Worm (Caenorhabditis elegans) whole organism, L4 larva: ENCODE results near the gene slcr-46.3.
A peak's percentile ranks its signal among the peaks of the same experiment; 100 is the strongest.

Experiments used
- F49E8.2 ChIP-seq: sonication (generic microtip); optimal IDR thresholded peaks from 2 replicates; lab custom pipeline; 2016; ENCODE audit warnings: missing compliant biosample characterization, mild to moderate bottlenecking, missing genetic modification characterization, borderline replicate concordance
- R02D3.7 ChIP-seq: fragments of 150-350 bp; sonication (generic microtip); optimal IDR thresholded peaks from 3 replicates; lab custom pipeline; 2014; ENCODE audit warnings: missing biosample characterization, missing genetic modification characterization
- T20F7.1 ChIP-seq: fragments of 200-800 bp; sonication (Bioruptor generic); optimal IDR thresholded peaks from 2 replicates; lab custom pipeline; 2018; ENCODE audit warnings: mild to moderate bottlenecking, missing genetic modification characterization, missing compliant biosample characterization
- T26A8.4 ChIP-seq: fragments of 200-800 bp; sonication (Bioruptor generic); IDR thresholded peaks from 2 replicates; pipeline ENCODE4 v1.3.6; 2022; ENCODE audit warnings: missing genetic modification characterization, missing compliant biosample characterization
- aha-1 ChIP-seq: fragments of 150-350 bp; peaks from one replicate; lab custom pipeline; 2014; ENCODE audit warnings: missing biosample characterization, missing genetic modification characterization
- aly-2 ChIP-seq: sonication (generic microtip); optimal IDR thresholded peaks from 2 replicates; lab custom pipeline; 2018; ENCODE audit warnings: missing biosample characterization, missing genetic modification characterization
- ama-1 ChIP-seq: fragments of 150-350 bp; optimal IDR thresholded peaks from 2 replicates; lab custom pipeline; 2014; ENCODE audit warnings: inconsistent platforms, mixed read lengths
- arid-1 ChIP-seq: fragments of 200-800 bp; sonication (Bioruptor generic); conservative IDR thresholded peaks from 2 replicates; pipeline ENCODE4 v1.3.6; 2022; ENCODE audit warnings: missing genetic modification reagents, missing genetic modification characterization, missing compliant biosample characterization
- ceh-20 ChIP-seq: fragments of 200-800 bp; sonication (Bioruptor generic); IDR thresholded peaks from 2 replicates; pipeline ENCODE4 v1.3.6; 2022; ENCODE audit warnings: missing genetic modification reagents, missing genetic modification characterization, missing compliant biosample characterization
- ceh-62 ChIP-seq: sonication (generic microtip); optimal IDR thresholded peaks from 2 replicates; lab custom pipeline; 2017; ENCODE audit warnings: missing biosample characterization, missing genetic modification characterization
- ceh-82 ChIP-seq: sonication (generic microtip); optimal IDR thresholded peaks from 2 replicates; lab custom pipeline; 2017; ENCODE audit warnings: missing biosample characterization, missing genetic modification characterization
- cey-2 ChIP-seq: sonication (generic microtip); optimal IDR thresholded peaks from 3 replicates; lab custom pipeline; 2017; ENCODE audit warnings: missing genetic modification characterization, mild to moderate bottlenecking, missing compliant biosample characterization, antibody characterized with exemption, borderline replicate concordance; ENCODE audit not compliant: insufficient read depth
- daf-12 ChIP-seq: fragments of 150-350 bp; optimal IDR thresholded peaks from 2 replicates; lab custom pipeline; 2014; ENCODE audit warnings: missing biosample characterization, missing genetic modification reagents, missing genetic modification characterization
- daf-19 ChIP-seq: fragments of 200-800 bp; sonication (Bioruptor generic); conservative IDR thresholded peaks from 2 replicates; pipeline ENCODE4 v1.3.6; 2022; ENCODE audit warnings: missing genetic modification characterization, missing compliant biosample characterization
- dmd-9 ChIP-seq: fragments of 200-800 bp; sonication (Bioruptor generic); IDR thresholded peaks from 2 replicates; pipeline ENCODE4 v1.3.6; 2022; ENCODE audit warnings: missing genetic modification reagents, missing genetic modification characterization, missing compliant biosample characterization
- dpl-1 ChIP-seq: fragments of 150-350 bp; optimal IDR thresholded peaks from 2 replicates; lab custom pipeline; 2014; ENCODE audit warnings: missing biosample characterization, missing genetic modification reagents, missing genetic modification characterization
- duxl-1 ChIP-seq: sonication (generic microtip); optimal IDR thresholded peaks from 2 replicates; lab custom pipeline; 2016; ENCODE audit warnings: mild to moderate bottlenecking, missing genetic modification characterization, moderate library complexity, missing compliant biosample characterization; ENCODE audit not compliant: poor library complexity
- dve-1 ChIP-seq: sonication (generic microtip); optimal IDR thresholded peaks from 2 replicates; lab custom pipeline; 2017; ENCODE audit warnings: antibody characterized with exemption, mild to moderate bottlenecking, missing genetic modification characterization, missing compliant biosample characterization; ENCODE audit not compliant: insufficient read depth
- gei-8 ChIP-seq: fragments of 200-800 bp; sonication (Bioruptor generic); optimal IDR thresholded peaks from 2 replicates; lab custom pipeline; 2018; ENCODE audit warnings: mild to moderate bottlenecking, missing genetic modification characterization, missing compliant biosample characterization
- hif-1 ChIP-seq, 2 experiments: sonication (generic microtip); optimal IDR thresholded peaks; 2 replicates each; lab custom pipeline; 2016 to 2017; ENCODE audit warnings: missing compliant biosample characterization in 2 of 2, missing genetic modification characterization in 2 of 2, missing genetic modification reagents in 2 of 2, missing genotype in 2 of 2, mild to moderate bottlenecking in 1 of 2
- hlh-11 ChIP-seq: fragments of 200-800 bp; sonication (Bioruptor generic); optimal IDR thresholded peaks from 2 replicates; lab custom pipeline; 2018; ENCODE audit warnings: mild to moderate bottlenecking, missing genetic modification characterization, missing compliant biosample characterization
- hmg-1.1 ChIP-seq: fragments of 200-800 bp; sonication (Bioruptor generic); IDR thresholded peaks from 2 replicates; pipeline ENCODE4 v1.3.6; 2022; ENCODE audit warnings: missing genetic modification reagents, missing genetic modification characterization, missing compliant biosample characterization
- jun-1 ChIP-seq: fragments of 150-350 bp; optimal IDR thresholded peaks from 2 replicates; lab custom pipeline; 2014; ENCODE audit warnings: missing biosample characterization, missing genetic modification reagents, missing genetic modification characterization
- lin-15B ChIP-seq: fragments of 150-350 bp; sonication (generic microtip); optimal IDR thresholded peaks from 3 replicates; lab custom pipeline; 2014; ENCODE audit warnings: missing biosample characterization, missing genetic modification characterization
- lin-29 ChIP-seq: fragments of 200-800 bp; sonication (Bioruptor generic); IDR thresholded peaks from 2 replicates; pipeline ENCODE4 v1.3.6; 2022; ENCODE audit warnings: missing genetic modification reagents, missing genetic modification characterization, missing compliant biosample characterization
- lin-38 ChIP-seq: fragments of 200-800 bp; sonication (Bioruptor generic); IDR thresholded peaks from 2 replicates; pipeline ENCODE4 v1.3.6; 2022; ENCODE audit warnings: missing genetic modification reagents, missing genetic modification characterization, missing compliant biosample characterization
- lsy-2 ChIP-seq, 2 experiments: fragments of 150-350 bp in 1 of 2; sonication (generic microtip) in 1 of 2; optimal IDR thresholded peaks; 2 replicates each; lab custom pipeline; 2014 to 2017; ENCODE audit warnings: missing biosample characterization in 2 of 2, missing genetic modification characterization in 2 of 2
- mdl-1 ChIP-seq, 2 experiments: fragments of 150-350 bp in 1 of 2; sonication (generic microtip) in 1 of 2; optimal IDR thresholded peaks; 2 replicates each; lab custom pipeline; 2014 to 2017; ENCODE audit warnings: missing biosample characterization in 2 of 2, missing genetic modification characterization in 2 of 2
- mes-2 ChIP-seq: sonication (generic microtip); optimal IDR thresholded peaks from 2 replicates; lab custom pipeline; 2016; ENCODE audit warnings: missing genotype, mild to moderate bottlenecking, missing genetic modification characterization, missing compliant biosample characterization; ENCODE audit not compliant: poor library complexity, severe bottlenecking
- mxl-3 ChIP-seq: fragments of 200-800 bp; sonication (Bioruptor generic); optimal IDR thresholded peaks from 2 replicates; lab custom pipeline; 2018; ENCODE audit warnings: mild to moderate bottlenecking, missing genetic modification characterization, missing compliant biosample characterization
- nhr-102 ChIP-seq: sonication (generic microtip); optimal IDR thresholded peaks from 2 replicates; lab custom pipeline; 2016; ENCODE audit warnings: mild to moderate bottlenecking, missing genetic modification characterization, moderate library complexity, missing compliant biosample characterization
- nhr-11 ChIP-seq: fragments of 150-350 bp; optimal IDR thresholded peaks from 2 replicates; lab custom pipeline; 2014; ENCODE audit warnings: missing biosample characterization, missing genetic modification characterization
- nhr-237 ChIP-seq: sonication (generic microtip); optimal IDR thresholded peaks from 2 replicates; lab custom pipeline; 2017; ENCODE audit warnings: missing biosample characterization, missing genetic modification characterization
- nhr-25 ChIP-seq: sonication (generic microtip); optimal IDR thresholded peaks from 2 replicates; lab custom pipeline; 2017; ENCODE audit warnings: missing genetic modification characterization, mild to moderate bottlenecking, missing compliant biosample characterization, antibody characterized with exemption, moderate library complexity, borderline replicate concordance; ENCODE audit not compliant: insufficient read depth
- nhr-28 ChIP-seq: fragments of 150-350 bp; optimal IDR thresholded peaks from 2 replicates; lab custom pipeline; 2014; ENCODE audit warnings: missing biosample characterization, missing genetic modification characterization
- nhr-6 ChIP-seq: fragments of 150-350 bp; optimal IDR thresholded peaks from 2 replicates; lab custom pipeline; 2014; ENCODE audit warnings: missing biosample characterization, missing genetic modification characterization
- nhr-77 ChIP-seq: fragments of 150-350 bp; optimal IDR thresholded peaks from 2 replicates; lab custom pipeline; 2014; ENCODE audit warnings: missing biosample characterization, missing genetic modification characterization
- rbr-2 ChIP-seq: sonication (generic microtip); optimal IDR thresholded peaks from 2 replicates; lab custom pipeline; 2016; ENCODE audit warnings: missing genotype, missing genetic modification characterization, missing compliant biosample characterization
- spr-1 ChIP-seq: sonication (generic microtip); optimal IDR thresholded peaks from 2 replicates; lab custom pipeline; 2016; ENCODE audit warnings: mild to moderate bottlenecking, missing genetic modification characterization, missing compliant biosample characterization
- spr-3 ChIP-seq: fragments of 200-800 bp; sonication (Bioruptor generic); optimal IDR thresholded peaks from 2 replicates; lab custom pipeline; 2018; ENCODE audit warnings: mild to moderate bottlenecking, missing genetic modification characterization, missing compliant biosample characterization

The slcr-46.3 gene

DNA sequence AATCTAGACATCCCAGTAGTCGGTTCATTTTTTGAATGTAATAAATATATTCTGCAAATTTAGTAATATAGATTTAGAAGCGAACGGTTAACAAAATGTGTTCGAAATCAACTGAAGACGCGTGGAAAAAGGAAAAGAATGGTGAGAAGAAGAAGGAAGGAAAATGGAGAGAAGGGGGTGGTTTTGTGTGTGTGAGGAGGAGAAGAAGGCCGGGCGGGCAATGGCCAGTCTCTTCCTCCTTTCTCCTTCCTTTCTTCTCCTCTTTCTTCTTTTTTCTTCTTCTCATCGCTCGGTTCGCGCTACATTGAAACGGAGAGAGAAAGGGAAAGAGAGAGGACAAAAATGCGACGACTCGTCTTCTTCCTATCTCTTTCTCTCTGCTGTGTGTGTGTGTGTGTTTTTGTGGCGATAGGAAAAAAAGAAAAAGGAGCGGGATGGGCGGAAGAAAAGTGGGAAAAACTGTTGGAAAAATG, 31.8 kb downstream of the slcr-46.3 start, which contains the start of gene ztf-9 (continued):
- TF ChIP-seq dve-1 (tag; lab: Kevin White, UChicago) = peak; percentile 50
- no peak for TF ChIP-seq nhr-11 (tag; lab: Kevin White, UChicago)
- TF ChIP-seq R02D3.7 (tag; lab: Kevin White, UChicago) = no peak
- no peak for TF ChIP-seq gei-8 (GFP tag; lab: Kevin White, UChicago)
- TF ChIP-seq cey-2 (tag; lab: Kevin White, UChicago) = no peak
- TF ChIP-seq nhr-6 = no peak
- TF ChIP-seq spr-1 (tag; lab: Kevin White, UChicago) = no peak
- no peak; the same call in 1 of the 2 replicates for TF ChIP-seq lin-38 (GFP tag; lab: Robert Waterston, UW)
- TF ChIP-seq hif-1 (tag; optimal IDR thresholded peaks at IDR 0.05; lab: Kevin White, UChicago) = no peak
- no peak for TF ChIP-seq nhr-237
- TF ChIP-seq daf-12 (tag; lab: Kevin White, UChicago) = no peak
- no peak for TF ChIP-seq F49E8.2 (tag; lab: Kevin White, UChicago)
- TF ChIP-seq T26A8.4 (GFP tag; lab: Robert Waterston, UW) = no peak
- TF ChIP-seq rbr-2 (tag; lab: Kevin White, UChicago) = peak; percentile 48
- TF ChIP-seq daf-19 = no peak
- TF ChIP-seq lin-29 (GFP tag; lab: Robert Waterston, UW) = no peak
- TF ChIP-seq mdl-1 (tag; optimal IDR thresholded peaks at IDR 0.05; lab: Kevin White, UChicago) = peak in 1 of 2 experiments; percentile 34
- no peak for TF ChIP-seq lin-15B (tag; lab: Kevin White, UChicago)
- TF ChIP-seq dpl-1 (GFP tag; lab: Kevin White, UChicago) = no peak
- TF ChIP-seq nhr-25 = peak; percentile 8
- TF ChIP-seq nhr-102 (tag; lab: Kevin White, UChicago) = no peak
- TF ChIP-seq ceh-62 (tag; lab: Kevin White, UChicago) = no peak
- TF ChIP-seq ceh-82 (tag; lab: Kevin White, UChicago) = no peak
- peak; percentile 64 for TF ChIP-seq nhr-77 (tag; lab: Kevin White, UChicago)
- no peak for TF ChIP-seq arid-1 (GFP tag; lab: Robert Waterston, UW)
- no peak for TF ChIP-seq dmd-9 (GFP tag; lab: Robert Waterston, UW)
- peak; percentile 77 for TF ChIP-seq hlh-11 (tag; lab: Kevin White, UChicago)

DNA sequence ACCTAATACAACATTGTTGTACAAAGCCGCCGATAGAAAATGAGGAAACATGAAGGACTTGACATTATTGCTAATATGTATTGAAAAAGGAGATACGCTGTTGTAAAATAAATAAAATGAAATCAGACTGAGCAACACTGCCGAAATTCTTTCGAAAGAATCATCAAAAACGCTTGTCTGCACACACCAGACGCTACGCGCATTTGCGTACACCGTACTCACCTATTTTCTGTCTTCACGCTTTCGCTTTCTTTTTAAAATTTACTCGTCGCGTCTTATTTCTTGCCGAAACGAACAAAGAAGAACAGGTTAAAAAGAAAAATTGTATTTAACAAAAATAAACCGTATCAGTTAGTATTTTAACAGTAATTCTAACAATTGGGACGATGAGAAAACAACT, 33.2 kb downstream of the slcr-46.3 start:
- TF ChIP-seq spr-1 (tag; lab: Kevin White, UChicago) = no peak
- peak; percentile 51; the same call in 1 of the 2 replicates for TF ChIP-seq arid-1 (GFP tag; lab: Robert Waterston, UW)
- TF ChIP-seq hmg-1.1 (GFP tag; lab: Robert Waterston, UW) = 0 out of 2 replicates have a peak, but pooled peaks have one; percentile 36
- peak; percentile 56 for TF ChIP-seq nhr-6
- peak in 1 of 2 experiments; percentile 20 for TF ChIP-seq mdl-1 (tag; optimal IDR thresholded peaks at IDR 0.05; lab: Kevin White, UChicago)
- TF ChIP-seq duxl-1 (tag; lab: Kevin White, UChicago) = peak; percentile 7
- TF ChIP-seq T20F7.1 (GFP tag; lab: Kevin White, UChicago) = peak; percentile 6
- no peak for TF ChIP-seq aly-2 (tag; lab: Kevin White, UChicago)
- no peak for TF ChIP-seq ceh-20
- peak in 1 of 2 experiments; percentile 93 for TF ChIP-seq lsy-2 (tag; optimal IDR thresholded peaks at IDR 0.05; lab: Kevin White, UChicago)
- no peak for TF ChIP-seq spr-3 (GFP tag; lab: Kevin White, UChicago)
- TF ChIP-seq jun-1 = no peak
- TF ChIP-seq ama-1 = peak; percentile 39
- no peak for TF ChIP-seq mxl-3
- peak; percentile 97 for TF ChIP-seq aha-1 (tag; lab: Kevin White, UChicago)
- peak; percentile 71 for TF ChIP-seq mes-2 (tag; lab: Kevin White, UChicago)
- TF ChIP-seq nhr-28 (tag; lab: Kevin White, UChicago) = peak; percentile 63
- TF ChIP-seq dpl-1 (GFP tag; lab: Kevin White, UChicago) = peak; percentile 37
